Worm (Caenorhabditis elegans): ENCODE measurements around the gene F23H12.10.

The F23H12.10 gene

ce11 chrV:12412321-12412720 is 38.3 kb upstream of the F23H12.10 start:
- TF ChIP-seq hnd-1 (tag; optimal IDR thresholded peaks at IDR 0.05) = no peak
- TF ChIP-seq scrt-1 (GFP tag; IDR thresholded peaks at IDR 0.05) = no peak
- no peak for TF ChIP-seq flt-1 (GFP tag; IDR thresholded peaks at IDR 0.05)
- TF ChIP-seq hmg-4 (GFP tag; optimal IDR thresholded peaks at IDR 0.05) = no peak
- TF ChIP-seq B0310.2 (tag; optimal IDR thresholded peaks at IDR 0.05) = no peak
- TF ChIP-seq hmbx-1 (tag; optimal IDR thresholded peaks at IDR 0.05) = no peak

- TF ChIP-seq ceh-36 (tag; optimal IDR thresholded peaks at IDR 0.05) (no peak), tra-4 (tag; optimal IDR thresholded peaks at IDR 0.05) (no peak), pes-1 (GFP tag; IDR thresholded peaks at IDR 0.05) (no peak), ceh-13 (GFP tag; optimal IDR thresholded peaks at IDR 0.05) (no peak)
Measured at ce11 chrV:12411909-12412308, 37.8 kb upstream of the F23H12.10 start, which contains the start of gene cdr-7. Gene cdr-7 (minus strand): TSS chrV:12412113.

- no peak for TF ChIP-seq tra-4 (tag; optimal IDR thresholded peaks at IDR 0.05)
- no peak for TF ChIP-seq scrt-1 (GFP tag; IDR thresholded peaks at IDR 0.05)
- no peak for TF ChIP-seq flt-1 (GFP tag; IDR thresholded peaks at IDR 0.05)
- no peak for TF ChIP-seq tbx-11 (GFP tag; IDR thresholded peaks at IDR 0.05)
Measured at ce11 chrV:12410416-12411001, 36.4 kb upstream of the F23H12.10 start, which contains the start of gene hrg-2. Gene hrg-2 (minus strand): TSS chrV:12410513.

ce11 chrV:12408996-12409395 is 34.9 kb upstream of the F23H12.10 start:
- TF ChIP-seq flt-1 (GFP tag; IDR thresholded peaks at IDR 0.05) (no peak), tbx-11 (GFP tag; IDR thresholded peaks at IDR 0.05) (no peak), hmbx-1 (tag; optimal IDR thresholded peaks at IDR 0.05) (no peak), F13C5.2 (tag; optimal IDR thresholded peaks at IDR 0.05) (no peak), hmg-4 (GFP tag; optimal IDR thresholded peaks at IDR 0.05) (no peak)

ce11 chrV:12408525-12408924 is 34.5 kb upstream of the F23H12.10 start, which contains the start of gene cdr-4:
Gene cdr-4 (minus strand): TSS chrV:12408625.
- TF ChIP-seq hmg-4 (GFP tag; optimal IDR thresholded peaks at IDR 0.05) = no peak
- no peak for TF ChIP-seq scrt-1 (GFP tag; IDR thresholded peaks at IDR 0.05)
- TF ChIP-seq ama-1 (optimal IDR thresholded peaks at IDR 0.05) = no peak
- no peak for TF ChIP-seq ceh-36 (tag; optimal IDR thresholded peaks at IDR 0.05)
- no peak for TF ChIP-seq ets-7 (tag; optimal IDR thresholded peaks at IDR 0.05)
- TF ChIP-seq tbx-11 (GFP tag; IDR thresholded peaks at IDR 0.05) = no peak
- TF ChIP-seq sea-1 (GFP tag; conservative IDR thresholded peaks at IDR 0.05) = no peak
- TF ChIP-seq ceh-13 (GFP tag; optimal IDR thresholded peaks at IDR 0.05) = no peak
- TF ChIP-seq hnd-1 (tag; optimal IDR thresholded peaks at IDR 0.05) = no peak
- TF ChIP-seq aly-1 (tag; optimal IDR thresholded peaks at IDR 0.05) = no peak

ce11 chrV:12406514-12406913 is 32.5 kb upstream of the F23H12.10 start:
- TF ChIP-seq flt-1 (GFP tag; IDR thresholded peaks at IDR 0.05) (no peak), hmbx-1 (tag; optimal IDR thresholded peaks at IDR 0.05) (no peak), sea-1 (GFP tag; conservative IDR thresholded peaks at IDR 0.05) (no peak), pes-1 (GFP tag; IDR thresholded peaks at IDR 0.05) (no peak), aly-1 (tag; optimal IDR thresholded peaks at IDR 0.05) (no peak), B0310.2 (tag; optimal IDR thresholded peaks at IDR 0.05) (no peak), hnd-1 (tag; optimal IDR thresholded peaks at IDR 0.05) (no peak), ceh-36 (tag; optimal IDR thresholded peaks at IDR 0.05) (no peak), tra-4 (tag; optimal IDR thresholded peaks at IDR 0.05) (no peak), hmg-4 (GFP tag; optimal IDR thresholded peaks at IDR 0.05) (no peak), tbx-11 (GFP tag; IDR thresholded peaks at IDR 0.05) (no peak), ama-1 (optimal IDR thresholded peaks at IDR 0.05) (no peak), ets-7 (tag; optimal IDR thresholded peaks at IDR 0.05) (no peak), F13C5.2 (tag; optimal IDR thresholded peaks at IDR 0.05) (no peak), ceh-13 (GFP tag; optimal IDR thresholded peaks at IDR 0.05) (no peak), scrt-1 (GFP tag; IDR thresholded peaks at IDR 0.05) (no peak)

ce11 chrV:12405929-12406328 is 31.9 kb upstream of the F23H12.10 start, which contains the start of gene K01D12.10:
Gene K01D12.10 (plus strand): TSS chrV:12406229.
- TF ChIP-seq ama-1 (optimal IDR thresholded peaks at IDR 0.05) (no peak), flt-1 (GFP tag; IDR thresholded peaks at IDR 0.05) (no peak), B0310.2 (tag; optimal IDR thresholded peaks at IDR 0.05) (no peak), scrt-1 (GFP tag; IDR thresholded peaks at IDR 0.05) (no peak), tra-4 (tag; optimal IDR thresholded peaks at IDR 0.05) (no peak), hmbx-1 (tag; optimal IDR thresholded peaks at IDR 0.05) (no peak), ets-7 (tag; optimal IDR thresholded peaks at IDR 0.05) (no peak), sea-1 (GFP tag; conservative IDR thresholded peaks at IDR 0.05) (no peak), hmg-4 (GFP tag; optimal IDR thresholded peaks at IDR 0.05) (no peak), ceh-36 (tag; optimal IDR thresholded peaks at IDR 0.05) (no peak), F13C5.2 (tag; optimal IDR thresholded peaks at IDR 0.05) (no peak), tbx-37 (GFP tag; conservative IDR thresholded peaks at IDR 0.05) (no peak), aly-1 (tag; optimal IDR thresholded peaks at IDR 0.05) (no peak), pes-1 (GFP tag; IDR thresholded peaks at IDR 0.05) (no peak), ceh-13 (GFP tag; optimal IDR thresholded peaks at IDR 0.05) (no peak), tbx-11 (GFP tag; IDR thresholded peaks at IDR 0.05) (no peak), hnd-1 (tag; optimal IDR thresholded peaks at IDR 0.05) (no peak)

ce11 chrV:12404544-12404943 is 30.5 kb upstream of the F23H12.10 start, which contains the start of gene K01D12.9:
Gene K01D12.9 (minus strand): TSS chrV:12404644.
- TF ChIP-seq ceh-13 (GFP tag; optimal IDR thresholded peaks at IDR 0.05) (no peak), B0310.2 (tag; optimal IDR thresholded peaks at IDR 0.05) (no peak)

Measured in whole organism, early embryonic.